Fruit fly (Drosophila melanogaster): ENCODE measurements around the gene Tsp97E.

Tsp97E gene

dm6 chr3R:26953478-26953874 lies 11.1 kb downstream of the Tsp97E start:
- TF ChIP-seq br (GFP tag; optimal IDR thresholded peaks at IDR 0.05): peak; percentile 43
- no peak for TF ChIP-seq dsf (GFP tag; optimal IDR thresholded peaks at IDR 0.05; ENCODE audit: borderline replicate concordance)
- peak; percentile 41 for TF ChIP-seq ey (GFP tag; optimal IDR thresholded peaks at IDR 0.05)
- peak; percentile 51 for TF ChIP-seq rgr (GFP tag; optimal IDR thresholded peaks at IDR 0.05)

dm6 chr3R:26952857-26953477 lies 11.7 kb downstream of the Tsp97E start:
- no peak for TF ChIP-seq dl (GFP tag; optimal IDR thresholded peaks at IDR 0.05; ENCODE audit: insufficient read depth in 1 of 2, partially characterized antibody in 2 of 2)
- no peak for TF ChIP-seq Abd-B (GFP tag; optimal IDR thresholded peaks at IDR 0.05)
- TF ChIP-seq Hnf4 (GFP tag; optimal IDR thresholded peaks at IDR 0.05): no peak
- TF ChIP-seq Vsx2 (GFP tag; optimal IDR thresholded peaks at IDR 0.05; ENCODE audit: partially characterized antibody): no peak
- no peak for TF ChIP-seq Hr83 (GFP tag; optimal IDR thresholded peaks at IDR 0.05; ENCODE audit: poor library complexity, severe bottlenecking)
- no peak for TF ChIP-seq fru (GFP tag; optimal IDR thresholded peaks at IDR 0.05)
- TF ChIP-seq usp (GFP tag; optimal IDR thresholded peaks at IDR 0.05): no peak

dm6 chr3R:26952200-26952856 lies 12.3 kb downstream of the Tsp97E start:
- TF ChIP-seq usp (GFP tag; optimal IDR thresholded peaks at IDR 0.05) (no peak), Hnf4 (GFP tag; optimal IDR thresholded peaks at IDR 0.05) (no peak), sv (GFP tag; optimal IDR thresholded peaks at IDR 0.05) (peak; percentile 10), OdsH (GFP tag; optimal IDR thresholded peaks at IDR 0.05) (no peak), N (GFP tag; optimal IDR thresholded peaks at IDR 0.05) (no peak), jim (GFP tag; optimal IDR thresholded peaks at IDR 0.05) (no peak), foxo (GFP tag; optimal IDR thresholded peaks at IDR 0.05) (no peak), sage (GFP tag; optimal IDR thresholded peaks at IDR 0.05) (no peak)

- TF ChIP-seq Jra (GFP tag; optimal IDR thresholded peaks at IDR 0.05): peak; percentile 42
- TF ChIP-seq brk (GFP tag; optimal IDR thresholded peaks at IDR 0.05): peak; percentile 46
- peak; percentile 8 for TF ChIP-seq woc (GFP tag; optimal IDR thresholded peaks at IDR 0.05)
- TF ChIP-seq CG32264 (GFP tag; optimal IDR thresholded peaks at IDR 0.05): peak; percentile 4
- no peak for TF ChIP-seq psq (GFP tag; optimal IDR thresholded peaks at IDR 0.05)
- no peak for TF ChIP-seq ey (GFP tag; optimal IDR thresholded peaks at IDR 0.05)
- TF ChIP-seq GATAd (GFP tag; optimal IDR thresholded peaks at IDR 0.05): no peak
- TF ChIP-seq CrebA (GFP tag; optimal IDR thresholded peaks at IDR 0.05; ENCODE audit: borderline replicate concordance): peak; percentile 95
- peak; percentile 72 for TF ChIP-seq sage (GFP tag; optimal IDR thresholded peaks at IDR 0.05)
- peak; percentile 75 for TF ChIP-seq Hnf4 (GFP tag; optimal IDR thresholded peaks at IDR 0.05)
- no peak for TF ChIP-seq HLH106 (tag; optimal IDR thresholded peaks at IDR 0.05)
These were observed 17.2 kb downstream of the Tsp97E start, which contains the start of gene Spag1 for dm6 chr3R:26947296-26947880. Spag1 (plus strand) TSS chr3R:26947830.

dm6 chr3R:26945233-26945632 lies 19.4 kb downstream of the Tsp97E start, which contains the start of gene CG14252:
CG14252 (plus strand) TSS chr3R:26945534.
- peak; percentile 26 for TF ChIP-seq Hnf4 (GFP tag; optimal IDR thresholded peaks at IDR 0.05)
- TF ChIP-seq Rel (GFP tag; optimal IDR thresholded peaks at IDR 0.05): no peak
- TF ChIP-seq Rel (tag; optimal IDR thresholded peaks at IDR 0.05): peak; percentile 34
- no peak for TF ChIP-seq rgr (GFP tag; optimal IDR thresholded peaks at IDR 0.05)
- TF ChIP-seq Hr83 (GFP tag; optimal IDR thresholded peaks at IDR 0.05; ENCODE audit: poor library complexity, severe bottlenecking): peak; percentile 36

dm6 chr3R:26937423-26937822 lies 27.2 kb downstream of the Tsp97E start:
- TF ChIP-seq dmrt93B (GFP tag; optimal IDR thresholded peaks at IDR 0.05) (peak; percentile 14), ey (GFP tag; optimal IDR thresholded peaks at IDR 0.05) (peak; percentile 40), Hr78 (GFP tag; optimal IDR thresholded peaks at IDR 0.05) (no peak), HLH106 (tag; optimal IDR thresholded peaks at IDR 0.05) (peak; percentile 24)
